Worm (Caenorhabditis elegans): Measurements from ENCODE around the gene slc-17.3.

DNA sequence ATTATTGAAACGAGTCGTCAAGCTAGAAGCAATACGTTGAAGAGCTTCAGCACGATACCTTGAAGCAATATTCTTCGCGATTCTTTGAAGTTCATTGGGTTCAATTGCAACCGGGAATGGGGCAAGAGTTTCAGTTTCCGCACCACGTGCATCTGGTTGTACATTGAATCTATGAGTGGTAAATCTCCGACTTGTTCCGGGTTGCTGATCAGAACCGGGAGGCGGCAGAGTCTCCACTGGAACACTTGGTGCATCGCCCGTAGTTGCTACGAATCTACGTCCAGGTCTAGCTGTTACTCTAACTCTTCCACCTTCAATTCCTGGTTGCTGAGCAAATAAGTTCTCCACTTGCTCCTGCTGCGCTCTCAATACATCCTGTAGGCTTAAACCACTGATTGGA is 23.9 kb upstream of the slc-17.3 start:
- no peak for TF ChIP-seq him-1 (tag; optimal IDR thresholded peaks at IDR 0.05)
- no peak for TF ChIP-seq W03F9.2 (tag; optimal IDR thresholded peaks at IDR 0.05)
- TF ChIP-seq dao-5 (tag; optimal IDR thresholded peaks at IDR 0.05), result no peak

Measured in whole organism, L4/young adult.